Worm (Caenorhabditis elegans) whole organism, midembryonic: Measurements from ENCODE around the gene C50F4.10.

Source experiments
- T22C8.4 ChIP-seq: fragments of 200-800 bp; sonication (Bioruptor generic); IDR thresholded peaks from 2 replicates; pipeline ENCODE4 v1.3.6; 2022; ENCODE audit warnings: missing genetic modification characterization, missing compliant biosample characterization
- med-1 ChIP-seq: sonication (generic microtip); optimal IDR thresholded peaks from 2 replicates; lab custom pipeline; 2017; ENCODE audit warnings: missing genetic modification characterization, mild to moderate bottlenecking, missing compliant biosample characterization, antibody characterized with exemption, missing genetic modification reagents; ENCODE audit not compliant: insufficient read depth
- ref-1 ChIP-seq: fragments of 200-800 bp; sonication (Bioruptor generic); conservative IDR thresholded peaks from 2 replicates; pipeline ENCODE4 v1.3.6; 2022; ENCODE audit warnings: missing genetic modification reagents, missing genetic modification characterization, missing compliant biosample characterization
- tab-1 ChIP-seq: fragments of 200-800 bp; sonication (Bioruptor generic); IDR thresholded peaks from 2 replicates; pipeline ENCODE4 v1.3.6; 2022; ENCODE audit warnings: missing genetic modification characterization, missing compliant biosample characterization
- ztf-29 ChIP-seq: fragments of 200-800 bp; sonication (Bioruptor generic); IDR thresholded peaks from 2 replicates; pipeline ENCODE4 v1.3.6; 2022; ENCODE audit warnings: missing genetic modification reagents, missing genetic modification characterization, missing compliant biosample characterization

ce11 chrV:9483738-9484256, 47.6 kb downstream of the C50F4.10 start, which contains the start of gene K06A4.2:
- TF ChIP-seq T22C8.4 (GFP tag; lab: Robert Waterston, UW): no peak
- TF ChIP-seq tab-1: no peak
- no peak for TF ChIP-seq ref-1 (GFP tag; lab: Robert Waterston, UW)
- no peak for TF ChIP-seq ztf-29 (GFP tag; lab: Robert Waterston, UW)
- no peak for TF ChIP-seq med-1 (GFP tag; lab: Kevin White, UChicago)
